Fruit fly (Drosophila melanogaster) whole organism, embryonic: ENCODE measurements around the gene heix.

Experiments
- Atf6 ChIP-seq: fragments of 200-800 bp; sonication (Bioruptor generic); IDR thresholded peaks from 2 replicates; pipeline ENCODE4 v1.3.6; 2022; ENCODE audit warnings: missing biosample characterization, missing genetic modification characterization
- Awh ChIP-seq: fragments of 200-800 bp; sonication (Bioruptor generic); IDR thresholded peaks from 2 replicates; pipeline ENCODE4, ENCODE4 v1.3.6; 2022; ENCODE audit warnings: missing biosample characterization, missing genetic modification characterization
- Blimp-1 ChIP-seq: fragments of 200-800 bp; sonication (Bioruptor generic); optimal IDR thresholded peaks from 3 replicates; lab custom pipeline; 2018; ENCODE audit warnings: missing biosample characterization, missing genetic modification characterization, mild to moderate bottlenecking, moderate library complexity, missing genetic modification reagents
- CG10147 ChIP-seq: fragments of 200-800 bp; sonication (Bioruptor generic); optimal IDR thresholded peaks from 2 replicates; lab custom pipeline; 2019; ENCODE audit warnings: missing biosample characterization, mild to moderate bottlenecking, missing genetic modification characterization, moderate library complexity
- CG10462 ChIP-seq: fragments of 200-800 bp; sonication (Bioruptor generic); optimal IDR thresholded peaks from 2 replicates; lab custom pipeline; 2016; ENCODE audit warnings: missing biosample characterization, missing genetic modification characterization
- CG11695 ChIP-seq: fragments of 200-800 bp; sonication (Bioruptor generic); IDR thresholded peaks from 3 replicates; pipeline ENCODE4 v1.3.6; 2022; ENCODE audit warnings: missing biosample characterization, missing genetic modification characterization
- CG12071 ChIP-seq: fragments of 200-800 bp; sonication (Bioruptor generic); optimal IDR thresholded peaks from 3 replicates; lab custom pipeline; 2018; ENCODE audit warnings: missing biosample characterization, mild to moderate bottlenecking, missing genetic modification characterization
- CG13123 ChIP-seq: fragments of 200-800 bp; sonication (Bioruptor generic); optimal IDR thresholded peaks from 2 replicates; lab custom pipeline; 2016; ENCODE audit warnings: missing biosample characterization, missing genetic modification characterization
- CG15696 ChIP-seq: fragments of 200-800 bp; sonication (Bioruptor generic); optimal IDR thresholded peaks from 2 replicates; lab custom pipeline; 2019; ENCODE audit warnings: missing biosample characterization, mild to moderate bottlenecking, missing genetic modification characterization, moderate library complexity
- CG1602 ChIP-seq: fragments of 200-800 bp; sonication (Bioruptor generic); optimal IDR thresholded peaks from 3 replicates; lab custom pipeline; 2016; ENCODE audit warnings: missing biosample characterization, missing genetic modification characterization
- CG16813 ChIP-seq: fragments of 200-800 bp; sonication (Bioruptor generic); IDR thresholded peaks from 3 replicates; pipeline ENCODE4 v1.3.6; 2022; ENCODE audit warnings: missing biosample characterization, missing genetic modification characterization; ENCODE audit not compliant: partially characterized antibody
- CG16863 ChIP-seq: fragments of 200-800 bp; sonication (Bioruptor generic); optimal IDR thresholded peaks from 3 replicates; lab custom pipeline; 2016; ENCODE audit warnings: missing biosample characterization, missing genetic modification characterization
- CG17186 ChIP-seq: fragments of 200-800 bp; sonication (Bioruptor generic); optimal IDR thresholded peaks from 3 replicates; lab custom pipeline; 2017; ENCODE audit warnings: missing biosample characterization, missing genetic modification reagents, missing genetic modification characterization
- CG2129 ChIP-seq: fragments of 200-800 bp; sonication (Bioruptor generic); IDR thresholded peaks from 2 replicates; pipeline ENCODE4 v1.3.6; 2022; ENCODE audit warnings: missing biosample characterization, missing genetic modification characterization; ENCODE audit not compliant: partially characterized antibody
- CG31224 ChIP-seq: fragments of 200-800 bp; sonication (Bioruptor generic); IDR thresholded peaks from 2 replicates; pipeline ENCODE4 v1.3.6; 2022; ENCODE audit warnings: missing biosample characterization, missing genetic modification characterization
- CG31365 ChIP-seq: fragments of 200-800 bp; sonication (Bioruptor generic); optimal IDR thresholded peaks from 2 replicates; lab custom pipeline; 2018; ENCODE audit warnings: missing biosample characterization, mild to moderate bottlenecking, missing genetic modification characterization
- CG3407 ChIP-seq: fragments of 200-800 bp; sonication (Bioruptor generic); optimal IDR thresholded peaks from 2 replicates; lab custom pipeline; 2018; ENCODE audit warnings: missing biosample characterization, mild to moderate bottlenecking, missing genetic modification characterization
- CG3995 ChIP-seq: fragments of 200-800 bp; sonication (Bioruptor generic); optimal IDR thresholded peaks from 3 replicates; lab custom pipeline; 2016; ENCODE audit warnings: missing biosample characterization, missing genetic modification characterization
- CG4730 ChIP-seq: fragments of 200-800 bp; sonication (Bioruptor generic); IDR thresholded peaks from 2 replicates; pipeline ENCODE4 v1.3.6; 2022; ENCODE audit warnings: missing biosample characterization, missing genetic modification characterization
- CG5180 ChIP-seq: fragments of 200-800 bp; sonication (Bioruptor generic); optimal IDR thresholded peaks from 3 replicates; lab custom pipeline; 2017; ENCODE audit warnings: missing biosample characterization, missing genetic modification characterization, mild to moderate bottlenecking, moderate library complexity, missing genetic modification reagents
- CG7372 ChIP-seq: fragments of 200-800 bp; sonication (Bioruptor generic); IDR thresholded peaks from 2 replicates; pipeline ENCODE4 v1.3.6; 2022; ENCODE audit warnings: missing biosample characterization, missing genetic modification characterization
- CG8765 ChIP-seq: fragments of 200-800 bp; sonication (Bioruptor generic); IDR thresholded peaks from 2 replicates; pipeline ENCODE4 v1.3.6; 2022; ENCODE audit warnings: missing biosample characterization, missing genetic modification characterization
- CG8924 ChIP-seq: fragments of 200-800 bp; optimal IDR thresholded peaks from 3 replicates; lab custom pipeline; 2019; ENCODE audit warnings: missing biosample characterization, mild to moderate bottlenecking, missing genetic modification characterization, moderate library complexity
- CG8944 ChIP-seq: fragments of 200-800 bp; sonication (Bioruptor generic); optimal IDR thresholded peaks from 3 replicates; lab custom pipeline; 2016; ENCODE audit warnings: missing biosample characterization, missing genetic modification characterization
- CG9797 ChIP-seq: fragments of 200-800 bp; sonication (Bioruptor generic); optimal IDR thresholded peaks from 3 replicates; lab custom pipeline; 2018; ENCODE audit warnings: missing biosample characterization, mild to moderate bottlenecking, missing genetic modification characterization
- CoRest ChIP-seq: fragments of 200-800 bp; sonication (Bioruptor generic); optimal IDR thresholded peaks from 3 replicates; lab custom pipeline; 2018; ENCODE audit warnings: missing biosample characterization, mild to moderate bottlenecking, missing genetic modification characterization, moderate library complexity
- D19A ChIP-seq: fragments of 200-800 bp; optimal IDR thresholded peaks from 3 replicates; lab custom pipeline; 2019; ENCODE audit warnings: missing biosample characterization, mild to moderate bottlenecking, missing genetic modification characterization, moderate library complexity
- Dek ChIP-seq: fragments of 200-800 bp; sonication (Bioruptor generic); optimal IDR thresholded peaks from 3 replicates; lab custom pipeline; 2019; ENCODE audit warnings: missing biosample characterization, mild to moderate bottlenecking, missing genetic modification characterization, moderate library complexity
- Ets97D ChIP-seq: fragments of 200-800 bp; sonication (Bioruptor generic); optimal IDR thresholded peaks from 3 replicates; lab custom pipeline; 2016; ENCODE audit warnings: missing biosample characterization, missing genetic modification characterization
- Hmr ChIP-seq: fragments of 200-800 bp; sonication (Bioruptor generic); optimal IDR thresholded peaks from 3 replicates; lab custom pipeline; 2017; ENCODE audit warnings: mild to moderate bottlenecking, missing biosample characterization, missing genetic modification reagents, missing genetic modification characterization
- Hr51 ChIP-seq, 2 experiments: fragments of 200-800 bp; sonication (Bioruptor generic); optimal IDR thresholded peaks; 2 replicates in 1 of 2; 3 replicates in 1 of 2; lab custom pipeline; 2016 to 2018; ENCODE audit warnings: missing biosample characterization in 2 of 2, missing genetic modification characterization in 2 of 2, mild to moderate bottlenecking in 1 of 2, moderate library complexity in 1 of 2
- Med ChIP-seq: fragments of 200-800 bp; sonication (Bioruptor generic); peaks from one replicate; lab custom pipeline; 2016; ENCODE audit warnings: missing biosample characterization, missing genetic modification characterization, mild to moderate bottlenecking, inconsistent platforms, moderate library complexity
- Nf-YB ChIP-seq: fragments of 200-800 bp; sonication (Bioruptor generic); optimal IDR thresholded peaks from 3 replicates; lab custom pipeline; 2019; ENCODE audit warnings: missing biosample characterization, mild to moderate bottlenecking, missing genetic modification characterization, moderate library complexity
- Nf-YC ChIP-seq: fragments of 200-800 bp; optimal IDR thresholded peaks from 3 replicates; lab custom pipeline; 2019; ENCODE audit warnings: missing biosample characterization, mild to moderate bottlenecking, missing genetic modification characterization, moderate library complexity
- Optix ChIP-seq: fragments of 200-800 bp; sonication (Bioruptor generic); IDR thresholded peaks from 3 replicates; pipeline ENCODE4 v1.3.6; 2022; ENCODE audit warnings: missing biosample characterization, missing genetic modification characterization
- Pdp1 ChIP-seq, 2 experiments: fragments of 200-800 bp; sonication (Bioruptor generic); optimal IDR thresholded peaks; 3 replicates each; lab custom pipeline; 2016; ENCODE audit warnings: missing biosample characterization in 2 of 2, missing genetic modification characterization in 2 of 2, mild to moderate bottlenecking in 1 of 2, moderate library complexity in 1 of 2
- ase ChIP-seq: fragments of 200-800 bp; sonication (Bioruptor generic); IDR thresholded peaks from 3 replicates; pipeline ENCODE4 v1.3.6; 2022; ENCODE audit warnings: missing biosample characterization, missing genetic modification characterization
- bsh ChIP-seq, 2 experiments: fragments of 200-800 bp; sonication (Bioruptor generic); optimal IDR thresholded peaks; 2 replicates each; lab custom pipeline; 2017 to 2018; ENCODE audit warnings: mild to moderate bottlenecking in 2 of 2, missing biosample characterization in 2 of 2, missing genetic modification characterization in 2 of 2, moderate library complexity in 1 of 2
- da ChIP-seq: fragments of 200-800 bp; sonication (Bioruptor generic); optimal IDR thresholded peaks from 2 replicates; lab custom pipeline; 2016; ENCODE audit warnings: missing biosample characterization, missing genetic modification characterization
- dmrt99B ChIP-seq: fragments of 200-800 bp; sonication (Bioruptor generic); optimal IDR thresholded peaks from 2 replicates; lab custom pipeline; 2018; ENCODE audit warnings: missing biosample characterization, mild to moderate bottlenecking, missing genetic modification characterization, moderate library complexity
- esg ChIP-seq: fragments of 200-800 bp; sonication (Bioruptor generic); conservative IDR thresholded peaks from 2 replicates; pipeline ENCODE4 v1.3.6; 2022; ENCODE audit warnings: missing biosample characterization, missing genetic modification characterization
- gce ChIP-seq: fragments of 200-800 bp; sonication (Bioruptor generic); IDR thresholded peaks from 3 replicates; pipeline ENCODE4 v1.3.6; 2022; ENCODE audit warnings: missing biosample characterization, missing genetic modification characterization
- grn ChIP-seq: fragments of 200-800 bp; sonication (Bioruptor generic); optimal IDR thresholded peaks from 3 replicates; lab custom pipeline; 2017; ENCODE audit warnings: missing biosample characterization, missing genetic modification characterization
- insv ChIP-seq, 2 experiments: fragments of 200-800 bp; sonication (Bioruptor generic); optimal IDR thresholded peaks; 3 replicates each; lab custom pipeline; 2016 to 2018; ENCODE audit warnings: missing biosample characterization in 2 of 2, missing genetic modification characterization in 2 of 2
- lmd ChIP-seq: fragments of 200-800 bp; sonication (Bioruptor generic); IDR thresholded peaks from 2 replicates; pipeline ENCODE4 v1.3.6; 2022; ENCODE audit warnings: missing biosample characterization, missing genetic modification characterization
- nmo ChIP-seq: fragments of 200-800 bp; sonication (Bioruptor generic); optimal IDR thresholded peaks from 2 replicates; lab custom pipeline; 2018; ENCODE audit warnings: missing biosample characterization, mild to moderate bottlenecking, missing genetic modification characterization, moderate library complexity
- pfk ChIP-seq: fragments of 200-800 bp; sonication (Bioruptor generic); optimal IDR thresholded peaks from 2 replicates; lab custom pipeline; 2018; ENCODE audit warnings: missing biosample characterization, mild to moderate bottlenecking, missing genetic modification characterization, moderate library complexity
- pnt ChIP-seq: fragments of 200-800 bp; sonication (Bioruptor generic); optimal IDR thresholded peaks from 3 replicates; lab custom pipeline; 2016; ENCODE audit warnings: missing biosample characterization, missing genetic modification characterization
- repo ChIP-seq: fragments of 200-800 bp; sonication (Bioruptor generic); optimal IDR thresholded peaks from 2 replicates; lab custom pipeline; 2016; ENCODE audit warnings: missing biosample characterization, missing genetic modification characterization
- stwl ChIP-seq: fragments of 200-800 bp; sonication (Bioruptor generic); optimal IDR thresholded peaks from 3 replicates; lab custom pipeline; 2018; ENCODE audit warnings: missing biosample characterization, mild to moderate bottlenecking, missing genetic modification characterization, moderate library complexity
- zfh1 ChIP-seq: fragments of 200-800 bp; sonication (Bioruptor generic); IDR thresholded peaks from 3 replicates; pipeline ENCODE4 v1.3.6; 2022; ENCODE audit warnings: missing biosample characterization, missing genetic modification characterization

heix gene

DNA sequence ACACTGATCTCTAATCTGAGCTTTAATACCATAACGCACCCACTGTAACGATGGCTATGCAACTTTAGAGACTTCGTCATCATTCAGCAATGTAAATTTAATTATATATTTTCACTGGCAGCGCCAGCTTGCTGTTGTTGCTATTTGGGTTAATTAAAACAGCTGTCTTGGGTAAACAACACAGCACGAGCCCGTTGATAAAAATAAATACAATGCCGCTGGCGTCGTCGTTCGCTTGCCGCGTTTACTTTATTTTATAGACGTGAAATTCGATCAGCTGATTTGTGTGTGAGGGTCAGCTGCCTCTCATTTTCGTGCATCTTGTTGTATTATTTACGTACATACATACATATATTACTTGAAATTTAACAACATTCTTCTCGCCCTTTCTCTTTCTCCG is 26.9 kb downstream of the heix start (continued):
- TF ChIP-seq CG5180 (peak; percentile 37), CG11695 (GFP tag; lab: Robert Waterston, UW) (no peak), CG4730 (GFP tag; lab: Robert Waterston, UW) (no peak), Nf-YB (GFP tag; lab: Kevin White, UChicago) (no peak), Ets97D (no peak), CG15696 (tag; lab: Kevin White, UChicago) (no peak), CG16813 (GFP tag; lab: Robert Waterston, UW) (no peak), gce (GFP tag; lab: Robert Waterston, UW) (0 out of 3 replicates have a peak, but pooled peaks have one; percentile 48), Dek (tag; lab: Kevin White, UChicago) (no peak), Awh (GFP tag; lab: Robert Waterston, UW) (peak; percentile 65; the same call in 1 of the 2 replicates), Blimp-1 (GFP tag; lab: Kevin White, UChicago) (peak; percentile 29), CG9797 (GFP tag; lab: Kevin White, UChicago) (no peak), CG3407 (peak; percentile 56), Hmr (GFP tag; lab: Kevin White, UChicago) (peak; percentile 71), CG1602 (GFP tag; lab: Kevin White, UChicago) (no peak), dmrt99B (tag; lab: Kevin White, UChicago) (no peak), Atf6 (GFP tag; lab: Robert Waterston, UW) (peak; percentile 39; the same call in 1 of the 2 replicates), CG12071 (peak; percentile 51), Hr51 (GFP tag; optimal IDR thresholded peaks at IDR 0.05; lab: Kevin White, UChicago) (no peak), Pdp1 (GFP tag; optimal IDR thresholded peaks at IDR 0.05; lab: Kevin White, UChicago) (peak in 1 of 2 experiments; percentile 30), CG8944 (GFP tag; lab: Kevin White, UChicago) (no peak), esg (GFP tag; lab: Robert Waterston, UW) (no peak), D19A (tag; lab: Kevin White, UChicago) (peak; percentile 1), CG8765 (no peak), bsh (GFP tag; optimal IDR thresholded peaks at IDR 0.05; lab: Kevin White, UChicago) (peak in 1 of 2 experiments; percentile 34), CG3995 (no peak), Med (GFP tag; lab: Kevin White, UChicago) (peak; percentile 83), lmd (GFP tag; lab: Robert Waterston, UW) (no peak), Nf-YC (tag; lab: Kevin White, UChicago) (no peak), CG13123 (no peak), CG7372 (GFP tag; lab: Robert Waterston, UW) (no peak), zfh1 (no peak), CG10147 (no peak), nmo (GFP tag; lab: Kevin White, UChicago) (no peak), da (no peak), CG16863 (GFP tag; lab: Kevin White, UChicago) (no peak), CG10462 (no peak), CG8924 (tag; lab: Kevin White, UChicago) (peak; percentile 36), CG2129 (GFP tag; lab: Robert Waterston, UW) (no peak), insv (GFP tag; optimal IDR thresholded peaks at IDR 0.05; lab: Kevin White, UChicago) (peak in 1 of 2 experiments; percentile 10), repo (GFP tag; lab: Kevin White, UChicago) (no peak), Optix (no peak), ase (GFP tag; lab: Robert Waterston, UW) (no peak), CG17186 (GFP tag; lab: Kevin White, UChicago) (no peak), pnt (GFP tag; lab: Kevin White, UChicago) (no peak), stwl (tag; lab: Kevin White, UChicago) (no peak), CG31224 (GFP tag; lab: Robert Waterston, UW) (no peak), grn (peak; percentile 23), pfk (GFP tag; lab: Kevin White, UChicago) (peak; percentile 71), CG31365 (tag; lab: Kevin White, UChicago) (peak; percentile 30), CoRest (tag; lab: Kevin White, UChicago) (peak; percentile 8)
